Worm (Caenorhabditis elegans) whole organism, early embryonic: ENCODE measurements around the gene cup-5.
"Not testable (repeated sequence)": the region's sequence is repeated elsewhere in the genome, so short reads cannot be mapped to it uniquely, and the experiment has no call there.

Source experiments
- B0310.2 ChIP-seq: sonication (generic microtip); optimal IDR thresholded peaks from 2 replicates; lab custom pipeline; 2016; ENCODE audit warnings: mild to moderate bottlenecking, missing genetic modification characterization, missing compliant biosample characterization
- F13C5.2 ChIP-seq: sonication (generic microtip); optimal IDR thresholded peaks from 2 replicates; lab custom pipeline; 2017; ENCODE audit warnings: mild to moderate bottlenecking, missing genetic modification characterization, inconsistent platforms, missing compliant biosample characterization
- aly-1 ChIP-seq: sonication (generic microtip); optimal IDR thresholded peaks from 2 replicates; lab custom pipeline; 2016; ENCODE audit warnings: missing genetic modification characterization, missing compliant biosample characterization
- ama-1 ChIP-seq: fragments of 150-350 bp; optimal IDR thresholded peaks from 2 replicates; lab custom pipeline; 2014
- ceh-13 ChIP-seq: fragments of 200-800 bp; sonication (Bioruptor generic); optimal IDR thresholded peaks from 2 replicates; lab custom pipeline; 2018; ENCODE audit warnings: mild to moderate bottlenecking, missing genetic modification characterization, missing compliant biosample characterization
- ceh-36 ChIP-seq: sonication (generic microtip); optimal IDR thresholded peaks from 2 replicates; lab custom pipeline; 2016; ENCODE audit warnings: missing genetic modification characterization, inconsistent platforms, missing compliant biosample characterization
- ets-7 ChIP-seq: sonication (generic microtip); optimal IDR thresholded peaks from 2 replicates; lab custom pipeline; 2016; ENCODE audit warnings: missing genotype, missing genetic modification characterization, missing compliant biosample characterization
- flt-1 ChIP-seq: fragments of 200-800 bp; sonication (Bioruptor generic); IDR thresholded peaks from 2 replicates; pipeline ENCODE4 v1.3.6; 2022; ENCODE audit warnings: missing genetic modification characterization, missing compliant biosample characterization
- hmbx-1 ChIP-seq: sonication (generic microtip); optimal IDR thresholded peaks from 2 replicates; lab custom pipeline; 2016; ENCODE audit warnings: mild to moderate bottlenecking, missing genetic modification characterization, missing compliant biosample characterization
- hmg-4 ChIP-seq: fragments of 200-800 bp; sonication (Bioruptor generic); optimal IDR thresholded peaks from 2 replicates; lab custom pipeline; 2018; ENCODE audit warnings: mild to moderate bottlenecking, missing genetic modification characterization, missing compliant biosample characterization
- hnd-1 ChIP-seq: sonication (generic microtip); optimal IDR thresholded peaks from 2 replicates; lab custom pipeline; 2016; ENCODE audit warnings: missing genetic modification characterization, missing compliant biosample characterization
- pes-1 ChIP-seq: fragments of 200-800 bp; sonication (Bioruptor generic); IDR thresholded peaks from 2 replicates; pipeline ENCODE4 v1.3.6; 2022; ENCODE audit warnings: missing genetic modification reagents, missing genetic modification characterization, missing compliant biosample characterization
- scrt-1 ChIP-seq: fragments of 200-800 bp; sonication (Bioruptor generic); IDR thresholded peaks from 2 replicates; pipeline ENCODE4 v1.3.6; 2022; ENCODE audit warnings: missing genetic modification characterization, missing compliant biosample characterization
- sea-1 ChIP-seq: fragments of 200-800 bp; sonication (Bioruptor generic); conservative IDR thresholded peaks from 2 replicates; pipeline ENCODE4 v1.3.6; 2022; ENCODE audit warnings: missing genetic modification characterization, missing compliant biosample characterization
- tbx-11 ChIP-seq: fragments of 200-800 bp; sonication (Bioruptor generic); IDR thresholded peaks from 2 replicates; pipeline ENCODE4 v1.3.6; 2022; ENCODE audit warnings: missing genetic modification characterization, missing compliant biosample characterization
- tbx-37 ChIP-seq: fragments of 200-800 bp; sonication (Bioruptor generic); conservative IDR thresholded peaks from 2 replicates; pipeline ENCODE4 v1.3.6; 2022; ENCODE audit warnings: missing genetic modification reagents, missing genetic modification characterization, missing compliant biosample characterization
- tra-4 ChIP-seq: sonication (generic microtip); optimal IDR thresholded peaks from 2 replicates; lab custom pipeline; 2017; ENCODE audit warnings: missing genetic modification characterization, missing compliant biosample characterization

The cup-5 gene

ce11 chrIII:7580586-7580985, 3.4 kb upstream of the cup-5 start:
- no peak for TF ChIP-seq hnd-1

ce11 chrIII:7582885-7583284, 1.1 kb upstream of the cup-5 start, which contains the start of gene R13A5.10:
TSS of gene R13A5.10 (minus strand) at chrIII:7582985.
- TF ChIP-seq F13C5.2 (tag; lab: Kevin White, UChicago) = no peak
- no peak for TF ChIP-seq ama-1 (lab: Kevin White, UChicago)
- no peak for TF ChIP-seq tbx-11
- TF ChIP-seq aly-1 = no peak
- no peak for TF ChIP-seq tra-4
- no peak for TF ChIP-seq ceh-13 (GFP tag; lab: Kevin White, UChicago)
- no peak for TF ChIP-seq ceh-36 (tag; lab: Kevin White, UChicago)
- TF ChIP-seq sea-1 (GFP tag; lab: Robert Waterston, UW) = no peak
- no peak for TF ChIP-seq ets-7 (tag; lab: Kevin White, UChicago)
- no peak for TF ChIP-seq flt-1 (GFP tag; lab: Robert Waterston, UW)

- TF ChIP-seq tra-4 = no peak
- no peak for TF ChIP-seq hmbx-1 (tag; lab: Kevin White, UChicago)
- no peak for TF ChIP-seq scrt-1 (GFP tag; lab: Robert Waterston, UW)
- no peak for TF ChIP-seq hmg-4 (GFP tag; lab: Kevin White, UChicago)
- TF ChIP-seq F13C5.2 (tag; lab: Kevin White, UChicago) = no peak
- no peak for TF ChIP-seq ceh-13 (GFP tag; lab: Kevin White, UChicago)
- TF ChIP-seq pes-1 (GFP tag; lab: Robert Waterston, UW) = no peak
- no peak for TF ChIP-seq tbx-37 (GFP tag; lab: Robert Waterston, UW)
- TF ChIP-seq ceh-36 (tag; lab: Kevin White, UChicago) = no peak
- TF ChIP-seq ama-1 (lab: Kevin White, UChicago) = no peak
- no peak for TF ChIP-seq sea-1 (GFP tag; lab: Robert Waterston, UW)
- TF ChIP-seq B0310.2 (tag; lab: Kevin White, UChicago) = no peak
- no peak for TF ChIP-seq flt-1 (GFP tag; lab: Robert Waterston, UW)
- TF ChIP-seq ets-7 (tag; lab: Kevin White, UChicago) = no peak
- no peak for TF ChIP-seq hnd-1
- TF ChIP-seq aly-1 = no peak
- TF ChIP-seq tbx-11 = no peak
These were observed 4.2 kb downstream of the cup-5 start, which contains the start of gene R13A5.15 for ce11 chrIII:7588214-7588613. TSS of gene R13A5.15 (minus strand) at chrIII:7588314.

ce11 chrIII:7593285-7593928, 9.4 kb downstream of the cup-5 start, which contains the start of gene R13A5.11:
TSS of gene R13A5.11 (minus strand) at chrIII:7593335.
- no peak for TF ChIP-seq ets-7 (tag; lab: Kevin White, UChicago)
- TF ChIP-seq flt-1 (GFP tag; lab: Robert Waterston, UW) = no peak
- TF ChIP-seq F13C5.2 (tag; lab: Kevin White, UChicago) = no peak
- TF ChIP-seq tbx-11 = no peak
- no peak for TF ChIP-seq sea-1 (GFP tag; lab: Robert Waterston, UW)
- no peak for TF ChIP-seq ama-1 (lab: Kevin White, UChicago)
- TF ChIP-seq tbx-37 (GFP tag; lab: Robert Waterston, UW) = no peak
- TF ChIP-seq hnd-1 = no peak

ce11 chrIII:7594482-7594881, 10.5 kb downstream of the cup-5 start, which contains the start of gene Y80D4G.2:
TSS of gene Y80D4G.2 (minus strand) at chrIII:7594582.
- not testable (repeated sequence) for TF ChIP-seq pes-1, scrt-1, tbx-37 (GFP tag; lab: Robert Waterston, UW)

ce11 chrIII:7608223-7608622, 24.2 kb downstream of the cup-5 start, which contains the start of gene T04A6.3:
TSS of gene T04A6.3 (minus strand) at chrIII:7608323.
- no peak for TF ChIP-seq B0310.2 (tag; lab: Kevin White, UChicago)
- TF ChIP-seq sea-1 (GFP tag; lab: Robert Waterston, UW) = no peak
- no peak for TF ChIP-seq ets-7 (tag; lab: Kevin White, UChicago)
- TF ChIP-seq tbx-37 (GFP tag; lab: Robert Waterston, UW) = no peak
- no peak for TF ChIP-seq scrt-1 (GFP tag; lab: Robert Waterston, UW)
- no peak for TF ChIP-seq tra-4
- no peak for TF ChIP-seq ama-1 (lab: Kevin White, UChicago)
- no peak for TF ChIP-seq F13C5.2 (tag; lab: Kevin White, UChicago)
- TF ChIP-seq ceh-13 (GFP tag; lab: Kevin White, UChicago) = no peak
- no peak for TF ChIP-seq hmg-4 (GFP tag; lab: Kevin White, UChicago)
- no peak for TF ChIP-seq aly-1
- no peak for TF ChIP-seq pes-1 (GFP tag; lab: Robert Waterston, UW)
- TF ChIP-seq hmbx-1 (tag; lab: Kevin White, UChicago) = no peak
- no peak for TF ChIP-seq tbx-11
- TF ChIP-seq hnd-1 = no peak
- TF ChIP-seq ceh-36 (tag; lab: Kevin White, UChicago) = no peak
- TF ChIP-seq flt-1 (GFP tag; lab: Robert Waterston, UW) = no peak

- no peak for TF ChIP-seq pes-1 (GFP tag; lab: Robert Waterston, UW)
- no peak for TF ChIP-seq scrt-1 (GFP tag; lab: Robert Waterston, UW)
- no peak for TF ChIP-seq flt-1 (GFP tag; lab: Robert Waterston, UW)
- no peak for TF ChIP-seq hnd-1
These were observed 25.2 kb downstream of the cup-5 start, which contains the start of gene nsph-4.3 for ce11 chrIII:7609168-7609567. TSS of gene nsph-4.3 (minus strand) at chrIII:7609268.

- TF ChIP-seq ets-7 (tag; lab: Kevin White, UChicago) = no peak
- TF ChIP-seq aly-1 = no peak
- no peak for TF ChIP-seq pes-1 (GFP tag; lab: Robert Waterston, UW)
- no peak for TF ChIP-seq tra-4
- TF ChIP-seq tbx-11 = no peak
- no peak for TF ChIP-seq F13C5.2 (tag; lab: Kevin White, UChicago)
- TF ChIP-seq ama-1 (lab: Kevin White, UChicago) = no peak
- TF ChIP-seq hmg-4 (GFP tag; lab: Kevin White, UChicago) = no peak
- TF ChIP-seq tbx-37 (GFP tag; lab: Robert Waterston, UW) = no peak
- TF ChIP-seq flt-1 (GFP tag; lab: Robert Waterston, UW) = no peak
These were observed 30.5 kb downstream of the cup-5 start, which contains the start of gene T04A6.2 for ce11 chrIII:7614530-7614929. TSS of gene T04A6.2 (plus strand) at chrIII:7614830.
